Worm (Caenorhabditis elegans) whole organism, mixed stage, embryonic: Measurements from ENCODE around the gene plpp-1.2.

Source experiments
- blmp-1 ChIP-seq: fragments of 150-350 bp; optimal IDR thresholded peaks from 2 replicates; lab custom pipeline; 2014; ENCODE audit warnings: missing biosample characterization, missing genetic modification characterization
- flh-1 ChIP-seq: fragments of 200-800 bp; sonication (Bioruptor generic); optimal IDR thresholded peaks from 2 replicates; lab custom pipeline; 2018; ENCODE audit warnings: mild to moderate bottlenecking, missing genetic modification characterization, moderate library complexity, missing compliant biosample characterization
- ham-2 ChIP-seq: fragments of 200-800 bp; sonication (Bioruptor generic); optimal IDR thresholded peaks from 2 replicates; lab custom pipeline; 2018; ENCODE audit warnings: mild to moderate bottlenecking, missing genetic modification characterization, missing compliant biosample characterization
- nhr-237 ChIP-seq: fragments of 150-350 bp; optimal IDR thresholded peaks from 2 replicates; lab custom pipeline; 2014; ENCODE audit warnings: missing biosample characterization, missing genetic modification characterization
- pha-4 ChIP-seq: fragments of 150-350 bp; optimal IDR thresholded peaks from 2 replicates; lab custom pipeline; 2018; ENCODE audit warnings: missing biosample characterization, missing genetic modification reagents, missing genetic modification characterization
- snpc-4 ChIP-seq: fragments of 150-350 bp; optimal IDR thresholded peaks from 2 replicates; lab custom pipeline; 2014; ENCODE audit warnings: missing biosample characterization, missing genetic modification characterization
- tbx-8 ChIP-seq: fragments of 200-800 bp; sonication (Bioruptor generic); optimal IDR thresholded peaks from 2 replicates; lab custom pipeline; 2018; ENCODE audit warnings: mild to moderate bottlenecking, missing genetic modification characterization, moderate library complexity, missing compliant biosample characterization
- unc-120 ChIP-seq: sonication (generic microtip); optimal IDR thresholded peaks from 2 replicates; lab custom pipeline; 2017; ENCODE audit warnings: missing genetic modification characterization, missing compliant biosample characterization; ENCODE audit not compliant: poor library complexity, severe bottlenecking
- unc-39 ChIP-seq: fragments of 150-350 bp; optimal IDR thresholded peaks from 2 replicates; lab custom pipeline; 2014; ENCODE audit warnings: missing biosample characterization, missing genetic modification characterization
- unc-62 ChIP-seq: fragments of 150-350 bp; optimal IDR thresholded peaks from 2 replicates; lab custom pipeline; 2014; ENCODE audit warnings: missing biosample characterization, missing genetic modification reagents, missing genetic modification characterization

- no peak for TF ChIP-seq nhr-237 (tag; lab: Kevin White, UChicago)
- no peak for TF ChIP-seq unc-62 (GFP tag; lab: Kevin White, UChicago)
- TF ChIP-seq unc-120 (tag; lab: Kevin White, UChicago): no peak
- TF ChIP-seq snpc-4 (tag; lab: Kevin White, UChicago): no peak
- no peak for TF ChIP-seq flh-1 (GFP tag; lab: Kevin White, UChicago)
- no peak for TF ChIP-seq unc-39 (tag; lab: Kevin White, UChicago)
- TF ChIP-seq blmp-1 (tag; lab: Kevin White, UChicago): no peak
- no peak for TF ChIP-seq tbx-8 (GFP tag; lab: Kevin White, UChicago)
- no peak for TF ChIP-seq pha-4 (tag; lab: Kevin White, UChicago)
- no peak for TF ChIP-seq ham-2 (GFP tag; lab: Kevin White, UChicago)
Observed at ce11 chrII:6448189-6448588, 37.1 kb upstream of the plpp-1.2 start.
